Worm (Caenorhabditis elegans) whole organism, mixed stage, embryonic: ENCODE data around the gene srh-82.

Experiments
- M03D4.4 ChIP-seq: sonication (generic microtip); optimal IDR thresholded peaks from 2 replicates; lab custom pipeline; 2017; ENCODE audit warnings: mild to moderate bottlenecking, missing genetic modification characterization, missing compliant biosample characterization
- ham-2 ChIP-seq: fragments of 200-800 bp; sonication (Bioruptor generic); optimal IDR thresholded peaks from 2 replicates; lab custom pipeline; 2018; ENCODE audit warnings: mild to moderate bottlenecking, missing genetic modification characterization, missing compliant biosample characterization
- lin-13 ChIP-seq: fragments of 150-350 bp; optimal IDR thresholded peaks from 2 replicates; lab custom pipeline; 2014; ENCODE audit warnings: missing biosample characterization, missing genetic modification characterization
- mep-1 ChIP-seq: fragments of 150-350 bp; optimal IDR thresholded peaks from 2 replicates; lab custom pipeline; 2017; ENCODE audit warnings: missing biosample characterization, missing genetic modification reagents, missing genetic modification characterization, inconsistent platforms
- nhr-76 ChIP-seq: sonication (generic microtip); optimal IDR thresholded peaks from 2 replicates; lab custom pipeline; 2017; ENCODE audit warnings: missing biosample characterization, missing genetic modification characterization
- sem-2 ChIP-seq: fragments of 200-800 bp; sonication (Bioruptor generic); optimal IDR thresholded peaks from 2 replicates; lab custom pipeline; 2018; ENCODE audit warnings: mild to moderate bottlenecking, missing genetic modification characterization, missing compliant biosample characterization
- snpc-4 ChIP-seq: fragments of 150-350 bp; optimal IDR thresholded peaks from 2 replicates; lab custom pipeline; 2014; ENCODE audit warnings: missing biosample characterization, missing genetic modification characterization
- sptf-1 ChIP-seq: sonication (generic microtip); optimal IDR thresholded peaks from 2 replicates; lab custom pipeline; 2017; ENCODE audit warnings: mild to moderate bottlenecking, missing genetic modification characterization, moderate library complexity, missing compliant biosample characterization
- unc-62 ChIP-seq: fragments of 150-350 bp; optimal IDR thresholded peaks from 2 replicates; lab custom pipeline; 2014; ENCODE audit warnings: missing biosample characterization, missing genetic modification reagents, missing genetic modification characterization

- TF ChIP-seq M03D4.4 (tag; lab: Kevin White, UChicago), result no peak
- no peak for TF ChIP-seq snpc-4
- no peak for TF ChIP-seq ham-2 (GFP tag; lab: Kevin White, UChicago)
- no peak for TF ChIP-seq sem-2
- no peak for TF ChIP-seq mep-1 (tag; lab: Kevin White, UChicago)
- TF ChIP-seq unc-62 (GFP tag; lab: Kevin White, UChicago), result no peak
- no peak for TF ChIP-seq nhr-76 (tag; lab: Kevin White, UChicago)
- no peak for TF ChIP-seq sptf-1
- no peak for TF ChIP-seq lin-13 (tag; lab: Kevin White, UChicago)
These were observed at the start of gene srh-82 for ce11 chrV:144794-145193.
